Worm (Caenorhabditis elegans) whole organism, L3 larva: ENCODE data around the gene fbxc-15.
"Not testable (repeated sequence)": the region's sequence is repeated elsewhere in the genome, so short reads cannot be mapped to it uniquely, and the experiment has no call there.

Source experiments
- R02D3.7 ChIP-seq: fragments of 150-350 bp; optimal IDR thresholded peaks from 2 replicates; lab custom pipeline; 2014; ENCODE audit warnings: missing biosample characterization, missing genetic modification characterization
- ceh-28 ChIP-seq: fragments of 150-350 bp; optimal IDR thresholded peaks from 2 replicates; lab custom pipeline; 2014; ENCODE audit warnings: missing biosample characterization, missing genetic modification reagents, missing genetic modification characterization
- ceh-82 ChIP-seq: fragments of 150-350 bp; optimal IDR thresholded peaks from 2 replicates; lab custom pipeline; 2014; ENCODE audit warnings: missing biosample characterization, missing genetic modification characterization
- daf-12 ChIP-seq: fragments of 150-350 bp; optimal IDR thresholded peaks from 2 replicates; lab custom pipeline; 2014; ENCODE audit warnings: missing biosample characterization, missing genetic modification reagents, missing genetic modification characterization
- elt-1 ChIP-seq: fragments of 150-350 bp; optimal IDR thresholded peaks from 2 replicates; lab custom pipeline; 2014; ENCODE audit warnings: missing biosample characterization, missing genetic modification characterization
- elt-2 ChIP-seq: sonication (generic microtip); optimal IDR thresholded peaks from 2 replicates; lab custom pipeline; 2016; ENCODE audit warnings: missing genetic modification reagents, mild to moderate bottlenecking, missing genetic modification characterization, missing compliant biosample characterization
- eor-1 ChIP-seq, 2 experiments: fragments of 150-350 bp; optimal IDR thresholded peaks; 2 replicates each; lab custom pipeline; 2014 to 2018; ENCODE audit warnings: missing biosample characterization in 2 of 2, missing genetic modification characterization in 2 of 2
- fkh-2 ChIP-seq: fragments of 150-350 bp; optimal IDR thresholded peaks from 2 replicates; lab custom pipeline; 2014; ENCODE audit warnings: missing biosample characterization, missing genetic modification reagents, missing genetic modification characterization
- fos-1 ChIP-seq: fragments of 150-350 bp; optimal IDR thresholded peaks from 2 replicates; lab custom pipeline; 2014; ENCODE audit warnings: missing biosample characterization, missing genetic modification characterization
- hmg-11 ChIP-seq: sonication (generic microtip); optimal IDR thresholded peaks from 2 replicates; lab custom pipeline; 2016; ENCODE audit warnings: missing genetic modification characterization, missing compliant biosample characterization
- lin-15B ChIP-seq: fragments of 150-350 bp; optimal IDR thresholded peaks from 2 replicates; lab custom pipeline; 2014; ENCODE audit warnings: missing biosample characterization, missing genetic modification characterization
- lsy-12 ChIP-seq: sonication (generic microtip); optimal IDR thresholded peaks from 2 replicates; lab custom pipeline; 2016; ENCODE audit warnings: mild to moderate bottlenecking, missing genetic modification characterization, missing compliant biosample characterization
- mdl-1 ChIP-seq: fragments of 150-350 bp; optimal IDR thresholded peaks from 2 replicates; lab custom pipeline; 2014; ENCODE audit warnings: missing biosample characterization, missing genetic modification characterization
- nfya-1 ChIP-seq: sonication (generic microtip); optimal IDR thresholded peaks from 2 replicates; lab custom pipeline; 2017; ENCODE audit warnings: missing genetic modification characterization, mild to moderate bottlenecking, missing compliant biosample characterization, antibody characterized with exemption, moderate library complexity; ENCODE audit not compliant: insufficient read depth
- nhr-23 ChIP-seq: fragments of 150-350 bp; optimal IDR thresholded peaks from 2 replicates; lab custom pipeline; 2014; ENCODE audit warnings: missing biosample characterization, missing genetic modification reagents, missing genetic modification characterization
- nhr-43 ChIP-seq: sonication (generic microtip); optimal IDR thresholded peaks from 2 replicates; lab custom pipeline; 2016; ENCODE audit warnings: mild to moderate bottlenecking, missing genetic modification characterization, missing compliant biosample characterization; ENCODE audit not compliant: poor library complexity, severe bottlenecking
- nhr-76 ChIP-seq: fragments of 150-350 bp; sonication (generic microtip); optimal IDR thresholded peaks from 5 replicates; lab custom pipeline; 2014; ENCODE audit warnings: missing biosample characterization, missing genetic modification characterization
- pha-4 ChIP-seq: fragments of 150-350 bp; optimal IDR thresholded peaks from 2 replicates; lab custom pipeline; 2014; ENCODE audit warnings: missing biosample characterization, missing genetic modification reagents, missing genetic modification characterization
- pqm-1 ChIP-seq: fragments of 150-350 bp; optimal IDR thresholded peaks from 2 replicates; lab custom pipeline; 2017; ENCODE audit warnings: missing biosample characterization, missing genetic modification characterization, inconsistent platforms
- sea-2 ChIP-seq: fragments of 150-350 bp; sonication (generic microtip); optimal IDR thresholded peaks from 4 replicates; lab custom pipeline; 2014; ENCODE audit warnings: missing biosample characterization, missing genetic modification reagents, missing genetic modification characterization
- tbx-2 ChIP-seq: sonication (generic microtip); optimal IDR thresholded peaks from 2 replicates; lab custom pipeline; 2016; ENCODE audit warnings: mild to moderate bottlenecking, missing genetic modification characterization, missing compliant biosample characterization
- unc-39 ChIP-seq: sonication (generic microtip); optimal IDR thresholded peaks from 4 replicates; lab custom pipeline; 2017; ENCODE audit warnings: missing biosample characterization, missing genetic modification characterization
- unc-62 ChIP-seq: fragments of 150-350 bp; sonication (generic microtip); optimal IDR thresholded peaks from 4 replicates; lab custom pipeline; 2014; ENCODE audit warnings: missing biosample characterization, missing genetic modification reagents, missing genetic modification characterization
- ztf-11 ChIP-seq: fragments of 150-350 bp; optimal IDR thresholded peaks from 2 replicates; lab custom pipeline; 2014; ENCODE audit warnings: missing biosample characterization, missing genetic modification characterization
- ztf-4 ChIP-seq: fragments of 150-350 bp; optimal IDR thresholded peaks from 2 replicates; lab custom pipeline; 2014; ENCODE audit warnings: missing biosample characterization, missing genetic modification characterization

fbxc-15 gene

ce11 chrII:979135-979534 is at the start of gene fbxc-15, which contains the start of gene fbxc-17:
Gene fbxc-15 (plus strand): TSS chrII:979423.
Gene fbxc-17 (minus strand): TSS chrII:979235.
- TF ChIP-seq ztf-11 (tag; lab: Kevin White, UChicago) (no peak), ztf-4 (no peak), pqm-1 (tag; lab: Kevin White, UChicago) (no peak), ceh-28 (tag; lab: Kevin White, UChicago) (no peak)

- not testable (repeated sequence) for TF ChIP-seq nhr-23 (tag; lab: Kevin White, UChicago); sea-2 (GFP tag; lab: Kevin White, UChicago); ceh-28 (tag; lab: Kevin White, UChicago)
- TF ChIP-seq, all 47 proteins: peak for 0; not testable (repeated sequence) for 47
These were observed 48.4 kb upstream of the fbxc-15 start, which contains the start of gene fbxc-34 for ce11 chrII:930871-931270. Gene fbxc-34 (plus strand): TSS chrII:931171.

ce11 chrII:932718-933117 is 46.5 kb upstream of the fbxc-15 start, which contains the start of gene acs-15:
Gene acs-15 (plus strand): TSS chrII:933018.
- no peak for TF ChIP-seq nhr-76
- no peak for TF ChIP-seq hmg-11 (tag; lab: Kevin White, UChicago)

- TF ChIP-seq tbx-2 (no peak), daf-12 (tag; lab: Kevin White, UChicago) (no peak), lsy-12 (tag; lab: Kevin White, UChicago) (no peak)
These were observed 42.0 kb upstream of the fbxc-15 start for ce11 chrII:937265-937664.

ce11 chrII:938549-938948 is 40.7 kb upstream of the fbxc-15 start, which contains the start of gene R07C3.3:
Gene R07C3.3 (plus strand): TSS chrII:938849.
- TF ChIP-seq nhr-43 (tag; lab: Kevin White, UChicago) (no peak), unc-62 (GFP tag; lab: Kevin White, UChicago) (no peak), R02D3.7 (no peak)
- TF ChIP-seq, all 47 proteins: peak for 0

- TF ChIP-seq lsy-12 (tag; lab: Kevin White, UChicago) (no peak), lin-15B (tag; lab: Kevin White, UChicago) (no peak), R02D3.7 (no peak), unc-39 (tag; lab: Kevin White, UChicago) (no peak), elt-1 (tag; lab: Kevin White, UChicago) (no peak), fos-1 (tag; lab: Kevin White, UChicago) (no peak), eor-1 (tag; optimal IDR thresholded peaks at IDR 0.05; lab: Kevin White, UChicago) (no peak), fkh-2 (no peak), elt-2 (tag; lab: Kevin White, UChicago) (no peak), nhr-23 (tag; lab: Kevin White, UChicago) (no peak), nhr-76 (no peak), ceh-82 (no peak)
These were observed 38.4 kb upstream of the fbxc-15 start, which contains the start of gene fbxc-36 for ce11 chrII:940779-941178. Gene fbxc-36 (plus strand): TSS chrII:940983.

ce11 chrII:943773-944172 is 35.5 kb upstream of the fbxc-15 start, which contains the start of gene clec-43:
Gene clec-43 (plus strand): TSS chrII:944066.
- TF ChIP-seq pqm-1 (tag; lab: Kevin White, UChicago) (peak; percentile 76), elt-2 (tag; lab: Kevin White, UChicago) (peak; percentile 81), hmg-11 (tag; lab: Kevin White, UChicago) (no peak), unc-39 (tag; lab: Kevin White, UChicago) (no peak)

- TF ChIP-seq nfya-1 (no peak), eor-1 (tag; optimal IDR thresholded peaks at IDR 0.05; lab: Kevin White, UChicago) (no peak), mdl-1 (tag; lab: Kevin White, UChicago) (no peak), pha-4 (tag; lab: Kevin White, UChicago) (no peak)
- TF ChIP-seq, all 47 proteins: peak for 0
These were observed 31.1 kb upstream of the fbxc-15 start, which contains the start of gene fbxc-32 for ce11 chrII:948091-948490. Gene fbxc-32 (minus strand): TSS chrII:948191.
